Worm (Caenorhabditis elegans) whole organism, L4 larva: Measurements from ENCODE around the gene Y57G11B.5.

ENCODE experiments used
- F10B5.3 ChIP-seq: sonication (generic microtip); optimal IDR thresholded peaks from 2 replicates; lab custom pipeline; 2016; ENCODE audit warnings: mild to moderate bottlenecking, missing genetic modification characterization, missing compliant biosample characterization
- F26F4.8 ChIP-seq: fragments of 200-800 bp; sonication (Bioruptor generic); conservative IDR thresholded peaks from 2 replicates; pipeline ENCODE4 v1.3.6; 2022; ENCODE audit warnings: missing genetic modification characterization, missing compliant biosample characterization
- F37D6.2 ChIP-seq: sonication (generic microtip); optimal IDR thresholded peaks from 2 replicates; lab custom pipeline; 2016; ENCODE audit warnings: mild to moderate bottlenecking, missing genetic modification characterization, missing compliant biosample characterization
- F44E2.7 ChIP-seq: fragments of 200-800 bp; sonication (Bioruptor generic); IDR thresholded peaks from 2 replicates; pipeline ENCODE4 v2.1.2; 2022; ENCODE audit warnings: missing genetic modification characterization, missing compliant biosample characterization
- T26A8.4 ChIP-seq: fragments of 200-800 bp; sonication (Bioruptor generic); IDR thresholded peaks from 2 replicates; pipeline ENCODE4 v1.3.6; 2022; ENCODE audit warnings: missing genetic modification characterization, missing compliant biosample characterization
- Y5F2A.4 ChIP-seq: fragments of 200-800 bp; sonication (Bioruptor generic); optimal IDR thresholded peaks from 2 replicates; lab custom pipeline; 2018; ENCODE audit warnings: mild to moderate bottlenecking, missing genetic modification characterization, missing compliant biosample characterization
- Y75B8A.6 ChIP-seq: fragments of 200-800 bp; sonication (Bioruptor generic); IDR thresholded peaks from 2 replicates; pipeline ENCODE4 v1.3.6; 2022; ENCODE audit warnings: missing genetic modification reagents, missing genetic modification characterization, missing compliant biosample characterization
- ceh-28 ChIP-seq: fragments of 150-350 bp; optimal IDR thresholded peaks from 2 replicates; lab custom pipeline; 2014; ENCODE audit warnings: missing biosample characterization, missing genetic modification reagents, missing genetic modification characterization
- ceh-32 ChIP-seq: sonication (generic microtip); optimal IDR thresholded peaks from 2 replicates; lab custom pipeline; 2016; ENCODE audit warnings: mild to moderate bottlenecking, missing genetic modification characterization, missing compliant biosample characterization; ENCODE audit not compliant: poor library complexity
- ceh-62 ChIP-seq: sonication (generic microtip); optimal IDR thresholded peaks from 2 replicates; lab custom pipeline; 2017; ENCODE audit warnings: missing biosample characterization, missing genetic modification characterization
- ces-1 ChIP-seq: fragments of 150-350 bp; sonication (generic microtip); optimal IDR thresholded peaks from 4 replicates; lab custom pipeline; 2014; ENCODE audit warnings: missing biosample characterization, missing genetic modification reagents, missing genetic modification characterization
- cey-2 ChIP-seq: sonication (generic microtip); optimal IDR thresholded peaks from 3 replicates; lab custom pipeline; 2017; ENCODE audit warnings: missing genetic modification characterization, mild to moderate bottlenecking, missing compliant biosample characterization, antibody characterized with exemption, borderline replicate concordance; ENCODE audit not compliant: insufficient read depth
- daf-19 ChIP-seq: fragments of 200-800 bp; sonication (Bioruptor generic); conservative IDR thresholded peaks from 2 replicates; pipeline ENCODE4 v1.3.6; 2022; ENCODE audit warnings: missing genetic modification characterization, missing compliant biosample characterization
- dmd-6 ChIP-seq: fragments of 200-800 bp; sonication (Bioruptor generic); IDR thresholded peaks from 2 replicates; pipeline ENCODE4 v1.3.6; 2022; ENCODE audit warnings: missing genetic modification reagents, missing genetic modification characterization, missing compliant biosample characterization
- dmd-9 ChIP-seq: fragments of 200-800 bp; sonication (Bioruptor generic); IDR thresholded peaks from 2 replicates; pipeline ENCODE4 v1.3.6; 2022; ENCODE audit warnings: missing genetic modification reagents, missing genetic modification characterization, missing compliant biosample characterization
- dpl-1 ChIP-seq: fragments of 150-350 bp; optimal IDR thresholded peaks from 2 replicates; lab custom pipeline; 2014; ENCODE audit warnings: missing biosample characterization, missing genetic modification reagents, missing genetic modification characterization
- dve-1 ChIP-seq: sonication (generic microtip); optimal IDR thresholded peaks from 2 replicates; lab custom pipeline; 2017; ENCODE audit warnings: antibody characterized with exemption, mild to moderate bottlenecking, missing genetic modification characterization, missing compliant biosample characterization; ENCODE audit not compliant: insufficient read depth
- egl-27 ChIP-seq: sonication (generic microtip); optimal IDR thresholded peaks from 3 replicates; lab custom pipeline; 2017; ENCODE audit warnings: missing biosample characterization, missing genetic modification reagents, missing genetic modification characterization
- fos-1 ChIP-seq: fragments of 150-350 bp; optimal IDR thresholded peaks from 2 replicates; lab custom pipeline; 2014; ENCODE audit warnings: missing biosample characterization, missing genetic modification characterization
- hlh-11 ChIP-seq: fragments of 200-800 bp; sonication (Bioruptor generic); optimal IDR thresholded peaks from 2 replicates; lab custom pipeline; 2018; ENCODE audit warnings: mild to moderate bottlenecking, missing genetic modification characterization, missing compliant biosample characterization
- hlh-30 ChIP-seq: sonication (generic microtip); optimal IDR thresholded peaks from 2 replicates; lab custom pipeline; 2017; ENCODE audit warnings: antibody characterized with exemption, mild to moderate bottlenecking, missing genetic modification characterization, missing compliant biosample characterization; ENCODE audit not compliant: insufficient read depth
- jun-1 ChIP-seq: fragments of 150-350 bp; optimal IDR thresholded peaks from 2 replicates; lab custom pipeline; 2014; ENCODE audit warnings: missing biosample characterization, missing genetic modification reagents, missing genetic modification characterization
- lin-13 ChIP-seq: fragments of 150-350 bp; optimal IDR thresholded peaks from 2 replicates; lab custom pipeline; 2014; ENCODE audit warnings: missing biosample characterization, missing genetic modification reagents, missing genetic modification characterization
- lin-29 ChIP-seq: fragments of 200-800 bp; sonication (Bioruptor generic); IDR thresholded peaks from 2 replicates; pipeline ENCODE4 v1.3.6; 2022; ENCODE audit warnings: missing genetic modification reagents, missing genetic modification characterization, missing compliant biosample characterization
- lin-39 ChIP-seq: fragments of 150-350 bp; optimal IDR thresholded peaks from 2 replicates; lab custom pipeline; 2014; ENCODE audit warnings: missing biosample characterization, missing genetic modification reagents, missing genetic modification characterization
- lir-3 ChIP-seq: sonication (generic microtip); optimal IDR thresholded peaks from 2 replicates; lab custom pipeline; 2016; ENCODE audit warnings: mild to moderate bottlenecking, missing genetic modification characterization, missing compliant biosample characterization
- lsy-2 ChIP-seq, 2 experiments: fragments of 150-350 bp in 1 of 2; sonication (generic microtip) in 1 of 2; optimal IDR thresholded peaks; 2 replicates each; lab custom pipeline; 2014 to 2017; ENCODE audit warnings: missing biosample characterization in 2 of 2, missing genetic modification characterization in 2 of 2
- madf-5 ChIP-seq, 2 experiments: fragments of 200-800 bp; sonication (Bioruptor generic); IDR thresholded peaks; 2 replicates each; pipeline ENCODE4 v1.3.6; 2022; ENCODE audit warnings: missing compliant biosample characterization in 2 of 2, missing genetic modification characterization in 2 of 2
- mdl-1 ChIP-seq, 2 experiments: fragments of 150-350 bp in 1 of 2; sonication (generic microtip) in 1 of 2; optimal IDR thresholded peaks; 2 replicates each; lab custom pipeline; 2014 to 2017; ENCODE audit warnings: missing biosample characterization in 2 of 2, missing genetic modification characterization in 2 of 2
- mep-1 ChIP-seq: fragments of 150-350 bp; sonication (generic microtip); optimal IDR thresholded peaks from 3 replicates; lab custom pipeline; 2014; ENCODE audit warnings: missing biosample characterization, missing genetic modification characterization
- mxl-3 ChIP-seq: fragments of 200-800 bp; sonication (Bioruptor generic); optimal IDR thresholded peaks from 2 replicates; lab custom pipeline; 2018; ENCODE audit warnings: mild to moderate bottlenecking, missing genetic modification characterization, missing compliant biosample characterization
- nhr-10 ChIP-seq: fragments of 150-350 bp; optimal IDR thresholded peaks from 2 replicates; lab custom pipeline; 2014; ENCODE audit warnings: missing biosample characterization, missing genetic modification characterization
- nhr-11 ChIP-seq: fragments of 150-350 bp; optimal IDR thresholded peaks from 2 replicates; lab custom pipeline; 2014; ENCODE audit warnings: missing biosample characterization, missing genetic modification characterization
- nhr-111 ChIP-seq: fragments of 200-800 bp; sonication (Bioruptor generic); optimal IDR thresholded peaks from 2 replicates; lab custom pipeline; 2018; ENCODE audit warnings: mild to moderate bottlenecking, missing genetic modification characterization, missing compliant biosample characterization
- nhr-237 ChIP-seq: sonication (generic microtip); optimal IDR thresholded peaks from 2 replicates; lab custom pipeline; 2017; ENCODE audit warnings: missing biosample characterization, missing genetic modification characterization
- nhr-25 ChIP-seq: sonication (generic microtip); optimal IDR thresholded peaks from 2 replicates; lab custom pipeline; 2017; ENCODE audit warnings: missing genetic modification characterization, mild to moderate bottlenecking, missing compliant biosample characterization, antibody characterized with exemption, moderate library complexity, borderline replicate concordance; ENCODE audit not compliant: insufficient read depth
- nhr-28 ChIP-seq: fragments of 150-350 bp; optimal IDR thresholded peaks from 2 replicates; lab custom pipeline; 2014; ENCODE audit warnings: missing biosample characterization, missing genetic modification characterization
- nhr-41 ChIP-seq: fragments of 200-800 bp; sonication (Bioruptor generic); IDR thresholded peaks from 2 replicates; pipeline ENCODE4 v1.3.6; 2022; ENCODE audit warnings: missing genetic modification reagents, missing genetic modification characterization, missing compliant biosample characterization
- nhr-48 ChIP-seq: sonication (generic microtip); optimal IDR thresholded peaks from 2 replicates; lab custom pipeline; 2016; ENCODE audit warnings: mild to moderate bottlenecking, missing genetic modification characterization, missing compliant biosample characterization
- nhr-6 ChIP-seq: fragments of 150-350 bp; optimal IDR thresholded peaks from 2 replicates; lab custom pipeline; 2014; ENCODE audit warnings: missing biosample characterization, missing genetic modification characterization
- nhr-77 ChIP-seq: fragments of 150-350 bp; optimal IDR thresholded peaks from 2 replicates; lab custom pipeline; 2014; ENCODE audit warnings: missing biosample characterization, missing genetic modification characterization
- pha-4 ChIP-seq, 2 experiments: fragments of 150-350 bp in 1 of 2; fragments of 200-800 bp in 1 of 2; sonication (Bioruptor generic) in 1 of 2; IDR thresholded peaks in 1 of 2; optimal IDR thresholded peaks in 1 of 2; 2 replicates each; pipeline versions ENCODE4 v1.3.6 to Lab custom; 2014 to 2022; ENCODE audit warnings: missing genetic modification characterization in 2 of 2, missing genetic modification reagents in 2 of 2, missing biosample characterization in 1 of 2, missing compliant biosample characterization in 1 of 2
- rbr-2 ChIP-seq: sonication (generic microtip); optimal IDR thresholded peaks from 2 replicates; lab custom pipeline; 2016; ENCODE audit warnings: missing genotype, missing genetic modification characterization, missing compliant biosample characterization
- skn-1 ChIP-seq: fragments of 150-350 bp; optimal IDR thresholded peaks from 2 replicates; lab custom pipeline; 2014; ENCODE audit warnings: missing biosample characterization, missing genetic modification characterization
- snpc-4 ChIP-seq: fragments of 150-350 bp; optimal IDR thresholded peaks from 2 replicates; lab custom pipeline; 2014; ENCODE audit warnings: missing biosample characterization, missing genetic modification characterization
- spr-3 ChIP-seq: fragments of 200-800 bp; sonication (Bioruptor generic); optimal IDR thresholded peaks from 2 replicates; lab custom pipeline; 2018; ENCODE audit warnings: mild to moderate bottlenecking, missing genetic modification characterization, missing compliant biosample characterization
- unc-62 ChIP-seq, 3 experiments: fragments of 150-350 bp in 1 of 3; sonication (generic microtip); optimal IDR thresholded peaks in 2 of 3; peaks in 1 of 3; 1 replicate in 1 of 3; 2 replicates in 2 of 3; lab custom pipeline; 2014 to 2017; ENCODE audit warnings: missing biosample characterization in 3 of 3, missing genetic modification characterization in 3 of 3, missing genetic modification reagents in 3 of 3, missing genotype in 1 of 3
- zfp-3 ChIP-seq: fragments of 200-800 bp; sonication (Bioruptor generic); conservative IDR thresholded peaks from 2 replicates; pipeline ENCODE4 v1.3.6; 2022; ENCODE audit warnings: missing genetic modification reagents, missing genetic modification characterization, missing compliant biosample characterization
- zip-2 ChIP-seq: fragments of 150-350 bp; optimal IDR thresholded peaks from 2 replicates; lab custom pipeline; 2014; ENCODE audit warnings: missing biosample characterization, missing genetic modification characterization
- ztf-11 ChIP-seq: fragments of 150-350 bp; optimal IDR thresholded peaks from 2 replicates; lab custom pipeline; 2014; ENCODE audit warnings: missing biosample characterization, missing genetic modification characterization

Y57G11B.5 gene

ce11 chrIV:14594249-14594648 is 19.6 kb downstream of the Y57G11B.5 start:
- no peak for TF ChIP-seq lin-39 (tag; lab: Kevin White, UChicago)
- TF ChIP-seq nhr-48 (tag; lab: Kevin White, UChicago) = peak; percentile 99
- no peak for TF ChIP-seq spr-3 (GFP tag; lab: Kevin White, UChicago)
- peak; percentile 77 for TF ChIP-seq pha-4 (GFP tag; IDR thresholded peaks at IDR 0.05; lab: Robert Waterston, UW)
- peak; percentile 19 for TF ChIP-seq pha-4 (tag; optimal IDR thresholded peaks at IDR 0.05; lab: Kevin White, UChicago)
- peak; percentile 99 for TF ChIP-seq dve-1
- TF ChIP-seq egl-27 (tag; lab: Kevin White, UChicago) = no peak
- TF ChIP-seq daf-19 (GFP tag; lab: Robert Waterston, UW) = no peak
- TF ChIP-seq F37D6.2 (tag; lab: Kevin White, UChicago) = no peak
- peak; percentile 61 for TF ChIP-seq zip-2
- peak; percentile 44 for TF ChIP-seq lin-13 (GFP tag; lab: Kevin White, UChicago)
- no peak for TF ChIP-seq snpc-4
- TF ChIP-seq skn-1 = no peak
- TF ChIP-seq nhr-11 (tag; lab: Kevin White, UChicago) = peak; percentile 73
- no peak for TF ChIP-seq lin-29
- no peak for TF ChIP-seq ceh-62 (tag; lab: Kevin White, UChicago)
- no peak for TF ChIP-seq ztf-11 (tag; lab: Kevin White, UChicago)
- TF ChIP-seq dpl-1 (GFP tag; lab: Kevin White, UChicago) = peak; percentile 41
- TF ChIP-seq lir-3 = no peak
- peak; percentile 86 for TF ChIP-seq fos-1 (tag; lab: Kevin White, UChicago)
- TF ChIP-seq dmd-6 (GFP tag; lab: Robert Waterston, UW) = peak; percentile 100
- no peak for TF ChIP-seq nhr-111 (GFP tag; lab: Kevin White, UChicago)
- TF ChIP-seq unc-62 (GFP tag; optimal IDR thresholded peaks at IDR 0.05 in 1 of 2; lab: Kevin White, UChicago) = peak; percentile 84 to 98
- TF ChIP-seq unc-62 (tag; optimal IDR thresholded peaks at IDR 0.05; lab: Kevin White, UChicago) = no peak
- no peak; the same call in 1 of the 2 replicates for TF ChIP-seq nhr-41
- TF ChIP-seq cey-2 (tag; lab: Kevin White, UChicago) = peak; percentile 92
- TF ChIP-seq lsy-2 (tag; optimal IDR thresholded peaks at IDR 0.05; lab: Kevin White, UChicago) = peak; percentile 85 to 96
- no peak for TF ChIP-seq madf-5 (GFP tag; IDR thresholded peaks at IDR 0.05; lab: Robert Waterston, UW)
- no peak for TF ChIP-seq F44E2.7 (GFP tag; lab: Robert Waterston, UW)
- peak; percentile 91 for TF ChIP-seq mxl-3 (GFP tag; lab: Kevin White, UChicago)
- TF ChIP-seq nhr-25 (tag; lab: Kevin White, UChicago) = peak; percentile 94
- TF ChIP-seq T26A8.4 (GFP tag; lab: Robert Waterston, UW) = no peak
- TF ChIP-seq nhr-10 (tag; lab: Kevin White, UChicago) = peak; percentile 95
- peak; percentile 97 for TF ChIP-seq nhr-77 (tag; lab: Kevin White, UChicago)
- peak; percentile 7 for TF ChIP-seq nhr-237 (tag; lab: Kevin White, UChicago)
- peak; percentile 83 to 99 for TF ChIP-seq mdl-1 (tag; optimal IDR thresholded peaks at IDR 0.05; lab: Kevin White, UChicago)
- no peak for TF ChIP-seq Y75B8A.6 (GFP tag; lab: Robert Waterston, UW)
- TF ChIP-seq ceh-28 (tag; lab: Kevin White, UChicago) = no peak
- TF ChIP-seq F26F4.8 = no peak
- TF ChIP-seq jun-1 = peak; percentile 78
- TF ChIP-seq ces-1 = no peak
- peak; percentile 99 for TF ChIP-seq hlh-11 (tag; lab: Kevin White, UChicago)
- TF ChIP-seq ceh-32 = no peak
- TF ChIP-seq mep-1 (tag; lab: Kevin White, UChicago) = peak; percentile 93
- TF ChIP-seq rbr-2 (tag; lab: Kevin White, UChicago) = peak; percentile 58
- TF ChIP-seq Y5F2A.4 (GFP tag; lab: Kevin White, UChicago) = no peak
- 0 out of 2 replicates have a peak, but pooled peaks have one; percentile 58 for TF ChIP-seq zfp-3 (GFP tag; lab: Robert Waterston, UW)
- TF ChIP-seq nhr-6 (tag; lab: Kevin White, UChicago) = peak; percentile 94
- TF ChIP-seq F10B5.3 = no peak
- TF ChIP-seq dmd-9 (GFP tag; lab: Robert Waterston, UW) = no peak
- peak; percentile 92 for TF ChIP-seq hlh-30 (tag; lab: Kevin White, UChicago)
- peak; percentile 99 for TF ChIP-seq nhr-28
